Fruit fly (Drosophila melanogaster): ENCODE measurements around the gene Tl.

Gene Tl

DNA sequence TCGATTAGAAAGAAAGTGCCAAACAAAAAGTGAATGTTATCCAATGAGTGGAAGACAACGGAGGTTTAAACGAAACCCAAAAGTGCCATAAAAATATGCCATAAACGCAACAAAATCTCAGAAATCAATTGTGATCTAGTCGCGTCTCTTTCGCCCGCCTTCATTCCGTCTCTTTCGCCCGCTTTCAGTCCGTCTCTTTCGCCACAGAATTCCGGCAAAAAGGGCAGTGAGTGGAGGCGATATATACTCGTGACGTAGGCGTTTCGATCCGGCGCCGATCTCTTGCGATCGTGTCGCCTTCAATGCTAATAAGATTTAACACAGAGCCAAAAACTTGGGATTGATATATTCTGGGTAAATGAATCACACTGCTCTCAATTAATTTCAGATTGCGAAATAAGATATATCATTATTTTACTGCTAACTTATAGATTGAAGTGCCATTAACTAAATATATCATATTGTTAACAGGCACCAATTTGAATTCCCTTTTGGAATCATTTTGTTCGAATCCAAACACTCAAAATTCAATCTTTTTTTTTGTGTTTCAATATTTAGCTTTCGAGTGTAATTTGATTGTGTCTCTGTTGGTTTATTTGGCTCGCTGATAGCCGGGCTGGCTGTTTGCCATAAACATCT is 89.4 kb downstream of the Tl start (continued):
- TF ChIP-seq CG7556 (GFP tag; optimal IDR thresholded peaks at IDR 0.05), result peak; percentile 58
- TF ChIP-seq CG31365 (tag; optimal IDR thresholded peaks at IDR 0.05), result no peak
- TF ChIP-seq sna (GFP tag; IDR thresholded peaks at IDR 0.05; ENCODE audit: partially characterized antibody), result no peak
- peak; percentile 30 for TF ChIP-seq pnt (GFP tag; optimal IDR thresholded peaks at IDR 0.05)
- TF ChIP-seq CG15073 (GFP tag; optimal IDR thresholded peaks at IDR 0.05), result no peak
- peak; percentile 41 for TF ChIP-seq phol (tag; optimal IDR thresholded peaks at IDR 0.05)
- no peak for TF ChIP-seq usp (GFP tag; optimal IDR thresholded peaks at IDR 0.05)
- peak; percentile 50 for TF ChIP-seq Vsx1 (GFP tag; optimal IDR thresholded peaks at IDR 0.05)
- TF ChIP-seq CG1602 (GFP tag; optimal IDR thresholded peaks at IDR 0.05), result peak; percentile 38
- TF ChIP-seq BEAF-32 (GFP tag; optimal IDR thresholded peaks at IDR 0.05), result no peak
- TF ChIP-seq sqz (GFP tag; optimal IDR thresholded peaks at IDR 0.05), result no peak
- peak; percentile 71 for TF ChIP-seq Ptx1 (GFP tag; IDR thresholded peaks at IDR 0.05)
- TF ChIP-seq pho (GFP tag; optimal IDR thresholded peaks at IDR 0.05), result peak; percentile 2
- TF ChIP-seq twi (tag; optimal IDR thresholded peaks at IDR 0.05), result no peak
- no peak for TF ChIP-seq gt (GFP tag; IDR thresholded peaks at IDR 0.05)
- no peak for TF ChIP-seq z (GFP tag; IDR thresholded peaks at IDR 0.05)
- no peak for TF ChIP-seq caup (GFP tag; optimal IDR thresholded peaks at IDR 0.05; ENCODE audit: severe bottlenecking)
- peak; percentile 21 for TF ChIP-seq cwo (GFP tag; optimal IDR thresholded peaks at IDR 0.05)
- TF ChIP-seq trem (tag; optimal IDR thresholded peaks at IDR 0.05), result no peak
- TF ChIP-seq CG13624 (GFP tag; optimal IDR thresholded peaks at IDR 0.05), result peak; percentile 65
- TF ChIP-seq nau (GFP tag; optimal IDR thresholded peaks at IDR 0.05), result no peak
- no peak for TF ChIP-seq Hey (tag; optimal IDR thresholded peaks at IDR 0.05)
- no peak for TF ChIP-seq CG13123 (GFP tag; optimal IDR thresholded peaks at IDR 0.05)
- no peak for TF ChIP-seq repo (GFP tag; optimal IDR thresholded peaks at IDR 0.05)
- no peak for TF ChIP-seq tna (GFP tag; IDR thresholded peaks at IDR 0.05; ENCODE audit: partially characterized antibody)
- TF ChIP-seq lov (optimal IDR thresholded peaks at IDR 0.05), result no peak
- no peak for TF ChIP-seq lov (GFP tag; IDR thresholded peaks at IDR 0.05)
- TF ChIP-seq prd (optimal IDR thresholded peaks at IDR 0.05), result no peak
- TF ChIP-seq prd (GFP tag; IDR thresholded peaks at IDR 0.05), result peak; percentile 41; the same call in 1 of the 3 replicates
- no peak for TF ChIP-seq CG11085 (GFP tag; IDR thresholded peaks at IDR 0.05)
- no peak for TF ChIP-seq btn (GFP tag; optimal IDR thresholded peaks at IDR 0.05)
- TF ChIP-seq CG3995 (GFP tag; optimal IDR thresholded peaks at IDR 0.05), result no peak
- TF ChIP-seq CG13775 (GFP tag; optimal IDR thresholded peaks at IDR 0.05), result peak; percentile 20
- no peak for TF ChIP-seq Sin3A (optimal IDR thresholded peaks at IDR 0.05)
- peak; percentile 26; the same call in 1 of the 2 replicates for TF ChIP-seq CG10366 (GFP tag; IDR thresholded peaks at IDR 0.05)
- TF ChIP-seq CG2120 (GFP tag; optimal IDR thresholded peaks at IDR 0.05), result peak; percentile 63
- no peak for TF ChIP-seq CG33557 (GFP tag; optimal IDR thresholded peaks at IDR 0.05)
- peak; percentile 65 for TF ChIP-seq grau (tag; optimal IDR thresholded peaks at IDR 0.05)
- peak in 1 of 2 experiments; percentile 36 for TF ChIP-seq chif (GFP tag; optimal IDR thresholded peaks at IDR 0.05)
- TF ChIP-seq CG1832 (GFP tag; optimal IDR thresholded peaks at IDR 0.05), result no peak
- TF ChIP-seq Sry-δ (GFP tag; optimal IDR thresholded peaks at IDR 0.05), result no peak
- peak; percentile 4 for TF ChIP-seq bcd (GFP tag; optimal IDR thresholded peaks at IDR 0.05)
- TF ChIP-seq sens (GFP tag), result peak; percentile 83
- no peak for TF ChIP-seq tio (GFP tag; optimal IDR thresholded peaks at IDR 0.05)
- TF ChIP-seq hbn (GFP tag; IDR thresholded peaks at IDR 0.05; ENCODE audit: partially characterized antibody), result no peak
- no peak for TF ChIP-seq CG10147 (GFP tag; optimal IDR thresholded peaks at IDR 0.05)
- peak; percentile 48 for TF ChIP-seq Hsf (GFP tag; optimal IDR thresholded peaks at IDR 0.05)
- TF ChIP-seq shn (GFP tag; optimal IDR thresholded peaks at IDR 0.05), result no peak
- no peak for TF ChIP-seq Stat92E (GFP tag; optimal IDR thresholded peaks at IDR 0.05)
- no peak for TF ChIP-seq Six4 (GFP tag; optimal IDR thresholded peaks at IDR 0.05)
- no peak for TF ChIP-seq cas (GFP tag; IDR thresholded peaks at IDR 0.05)
